Worm (Caenorhabditis elegans) whole organism, L4 larva: Measurements from ENCODE around the gene F56C9.10.
A peak's percentile ranks its signal among the peaks of the same experiment; 100 is the strongest.

Source experiments
- D1046.2 ChIP-seq: fragments of 200-800 bp; sonication (Bioruptor generic); IDR thresholded peaks from 2 replicates; pipeline ENCODE4 v1.3.6; 2022; ENCODE audit warnings: missing genetic modification characterization, missing compliant biosample characterization
- F44E2.7 ChIP-seq: fragments of 200-800 bp; sonication (Bioruptor generic); IDR thresholded peaks from 2 replicates; pipeline ENCODE4 v2.1.2; 2022; ENCODE audit warnings: missing genetic modification characterization, missing compliant biosample characterization
- F49E8.2 ChIP-seq: sonication (generic microtip); optimal IDR thresholded peaks from 2 replicates; lab custom pipeline; 2016; ENCODE audit warnings: missing compliant biosample characterization, mild to moderate bottlenecking, missing genetic modification characterization, borderline replicate concordance
- T20F7.1 ChIP-seq: fragments of 200-800 bp; sonication (Bioruptor generic); optimal IDR thresholded peaks from 2 replicates; lab custom pipeline; 2018; ENCODE audit warnings: mild to moderate bottlenecking, missing genetic modification characterization, missing compliant biosample characterization
- Y5F2A.4 ChIP-seq: fragments of 200-800 bp; sonication (Bioruptor generic); optimal IDR thresholded peaks from 2 replicates; lab custom pipeline; 2018; ENCODE audit warnings: mild to moderate bottlenecking, missing genetic modification characterization, missing compliant biosample characterization
- ZK337.2 ChIP-seq: fragments of 200-800 bp; sonication (Bioruptor generic); IDR thresholded peaks from 2 replicates; pipeline ENCODE4 v1.3.6; 2022; ENCODE audit warnings: missing genetic modification reagents, missing genetic modification characterization, missing compliant biosample characterization
- ZK546.5 ChIP-seq, 2 experiments: sonication (generic microtip); optimal IDR thresholded peaks; 2 replicates each; lab custom pipeline; 2017; ENCODE audit warnings: missing biosample characterization in 2 of 2, missing genetic modification characterization in 2 of 2
- aly-2 ChIP-seq: sonication (generic microtip); optimal IDR thresholded peaks from 2 replicates; lab custom pipeline; 2018; ENCODE audit warnings: missing biosample characterization, missing genetic modification characterization
- ceh-20 ChIP-seq: fragments of 200-800 bp; sonication (Bioruptor generic); IDR thresholded peaks from 2 replicates; pipeline ENCODE4 v1.3.6; 2022; ENCODE audit warnings: missing genetic modification reagents, missing genetic modification characterization, missing compliant biosample characterization
- ceh-44 ChIP-seq: fragments of 200-800 bp; sonication (Bioruptor generic); IDR thresholded peaks from 2 replicates; pipeline ENCODE4 v1.3.6; 2022; ENCODE audit warnings: missing genetic modification reagents, missing genetic modification characterization, missing compliant biosample characterization
- ceh-62 ChIP-seq: sonication (generic microtip); optimal IDR thresholded peaks from 2 replicates; lab custom pipeline; 2017; ENCODE audit warnings: missing biosample characterization, missing genetic modification characterization
- ceh-82 ChIP-seq: sonication (generic microtip); optimal IDR thresholded peaks from 2 replicates; lab custom pipeline; 2017; ENCODE audit warnings: missing biosample characterization, missing genetic modification characterization
- ces-1 ChIP-seq: fragments of 150-350 bp; sonication (generic microtip); optimal IDR thresholded peaks from 4 replicates; lab custom pipeline; 2014; ENCODE audit warnings: missing biosample characterization, missing genetic modification reagents, missing genetic modification characterization
- daf-16 ChIP-seq, 3 experiments: sonication (generic microtip); optimal IDR thresholded peaks; 2 replicates each; lab custom pipeline; 2016 to 2017; ENCODE audit warnings: missing genetic modification characterization in 3 of 3, missing genetic modification reagents in 3 of 3, mild to moderate bottlenecking in 2 of 3, missing compliant biosample characterization in 2 of 3, missing biosample characterization in 1 of 3, moderate library complexity in 1 of 3
- dmd-6 ChIP-seq: fragments of 200-800 bp; sonication (Bioruptor generic); IDR thresholded peaks from 2 replicates; pipeline ENCODE4 v1.3.6; 2022; ENCODE audit warnings: missing genetic modification reagents, missing genetic modification characterization, missing compliant biosample characterization
- dmd-8 ChIP-seq: fragments of 200-800 bp; sonication (Bioruptor generic); IDR thresholded peaks from 2 replicates; pipeline ENCODE4 v1.3.6; 2022; ENCODE audit warnings: missing genetic modification characterization, missing compliant biosample characterization
- duxl-1 ChIP-seq: sonication (generic microtip); optimal IDR thresholded peaks from 2 replicates; lab custom pipeline; 2016; ENCODE audit warnings: mild to moderate bottlenecking, missing genetic modification characterization, moderate library complexity, missing compliant biosample characterization; ENCODE audit not compliant: poor library complexity
- dve-1 ChIP-seq: sonication (generic microtip); optimal IDR thresholded peaks from 2 replicates; lab custom pipeline; 2017; ENCODE audit warnings: antibody characterized with exemption, mild to moderate bottlenecking, missing genetic modification characterization, missing compliant biosample characterization; ENCODE audit not compliant: insufficient read depth
- egl-27 ChIP-seq: sonication (generic microtip); optimal IDR thresholded peaks from 3 replicates; lab custom pipeline; 2017; ENCODE audit warnings: missing biosample characterization, missing genetic modification reagents, missing genetic modification characterization
- egl-43 ChIP-seq: fragments of 200-800 bp; sonication (Bioruptor generic); IDR thresholded peaks from 2 replicates; pipeline ENCODE4 v1.3.6; 2022; ENCODE audit warnings: missing genetic modification reagents, missing genetic modification characterization, missing compliant biosample characterization
- hlh-30 ChIP-seq: sonication (generic microtip); optimal IDR thresholded peaks from 2 replicates; lab custom pipeline; 2017; ENCODE audit warnings: antibody characterized with exemption, mild to moderate bottlenecking, missing genetic modification characterization, missing compliant biosample characterization; ENCODE audit not compliant: insufficient read depth
- jun-1 ChIP-seq: fragments of 150-350 bp; optimal IDR thresholded peaks from 2 replicates; lab custom pipeline; 2014; ENCODE audit warnings: missing biosample characterization, missing genetic modification reagents, missing genetic modification characterization
- lin-1 ChIP-seq: fragments of 200-800 bp; sonication (Bioruptor generic); IDR thresholded peaks from 2 replicates; pipeline ENCODE4 v1.3.6; 2022; ENCODE audit warnings: missing genetic modification reagents, missing genetic modification characterization, missing compliant biosample characterization
- lin-38 ChIP-seq: fragments of 200-800 bp; sonication (Bioruptor generic); IDR thresholded peaks from 2 replicates; pipeline ENCODE4 v1.3.6; 2022; ENCODE audit warnings: missing genetic modification reagents, missing genetic modification characterization, missing compliant biosample characterization
- lin-39 ChIP-seq: fragments of 150-350 bp; optimal IDR thresholded peaks from 2 replicates; lab custom pipeline; 2014; ENCODE audit warnings: missing biosample characterization, missing genetic modification reagents, missing genetic modification characterization
- lir-3 ChIP-seq: sonication (generic microtip); optimal IDR thresholded peaks from 2 replicates; lab custom pipeline; 2016; ENCODE audit warnings: mild to moderate bottlenecking, missing genetic modification characterization, missing compliant biosample characterization
- lsy-2 ChIP-seq, 2 experiments: fragments of 150-350 bp in 1 of 2; sonication (generic microtip) in 1 of 2; optimal IDR thresholded peaks; 2 replicates each; lab custom pipeline; 2014 to 2017; ENCODE audit warnings: missing biosample characterization in 2 of 2, missing genetic modification characterization in 2 of 2
- mdl-1 ChIP-seq, 2 experiments: fragments of 150-350 bp in 1 of 2; sonication (generic microtip) in 1 of 2; optimal IDR thresholded peaks; 2 replicates each; lab custom pipeline; 2014 to 2017; ENCODE audit warnings: missing biosample characterization in 2 of 2, missing genetic modification characterization in 2 of 2
- mep-1 ChIP-seq: fragments of 150-350 bp; sonication (generic microtip); optimal IDR thresholded peaks from 3 replicates; lab custom pipeline; 2014; ENCODE audit warnings: missing biosample characterization, missing genetic modification characterization
- mxl-2 ChIP-seq: fragments of 200-800 bp; sonication (Bioruptor generic); conservative IDR thresholded peaks from 2 replicates; pipeline ENCODE4 v1.3.6; 2022; ENCODE audit warnings: missing genetic modification reagents, missing genetic modification characterization, missing compliant biosample characterization
- mxl-3 ChIP-seq: fragments of 200-800 bp; sonication (Bioruptor generic); optimal IDR thresholded peaks from 2 replicates; lab custom pipeline; 2018; ENCODE audit warnings: mild to moderate bottlenecking, missing genetic modification characterization, missing compliant biosample characterization
- nhr-102 ChIP-seq: sonication (generic microtip); optimal IDR thresholded peaks from 2 replicates; lab custom pipeline; 2016; ENCODE audit warnings: mild to moderate bottlenecking, missing genetic modification characterization, moderate library complexity, missing compliant biosample characterization
- nhr-111 ChIP-seq: fragments of 200-800 bp; sonication (Bioruptor generic); optimal IDR thresholded peaks from 2 replicates; lab custom pipeline; 2018; ENCODE audit warnings: mild to moderate bottlenecking, missing genetic modification characterization, missing compliant biosample characterization
- nhr-41 ChIP-seq: fragments of 200-800 bp; sonication (Bioruptor generic); IDR thresholded peaks from 2 replicates; pipeline ENCODE4 v1.3.6; 2022; ENCODE audit warnings: missing genetic modification reagents, missing genetic modification characterization, missing compliant biosample characterization
- nhr-42 ChIP-seq: fragments of 200-800 bp; sonication (Bioruptor generic); IDR thresholded peaks from 2 replicates; pipeline ENCODE4 v1.3.6; 2022; ENCODE audit warnings: missing genetic modification characterization, missing compliant biosample characterization
- nhr-6 ChIP-seq: fragments of 150-350 bp; optimal IDR thresholded peaks from 2 replicates; lab custom pipeline; 2014; ENCODE audit warnings: missing biosample characterization, missing genetic modification characterization
- nhr-76 ChIP-seq: fragments of 150-350 bp; optimal IDR thresholded peaks from 2 replicates; lab custom pipeline; 2014; ENCODE audit warnings: missing biosample characterization, missing genetic modification characterization
- nhr-77 ChIP-seq: fragments of 150-350 bp; optimal IDR thresholded peaks from 2 replicates; lab custom pipeline; 2014; ENCODE audit warnings: missing biosample characterization, missing genetic modification characterization
- pha-4 ChIP-seq, 2 experiments: fragments of 150-350 bp in 1 of 2; fragments of 200-800 bp in 1 of 2; sonication (Bioruptor generic) in 1 of 2; IDR thresholded peaks in 1 of 2; optimal IDR thresholded peaks in 1 of 2; 2 replicates each; pipeline versions ENCODE4 v1.3.6 to Lab custom; 2014 to 2022; ENCODE audit warnings: missing genetic modification characterization in 2 of 2, missing genetic modification reagents in 2 of 2, missing biosample characterization in 1 of 2, missing compliant biosample characterization in 1 of 2
- php-3 ChIP-seq: fragments of 200-800 bp; sonication (Bioruptor generic); IDR thresholded peaks from 2 replicates; pipeline ENCODE4 v1.3.6; 2022; ENCODE audit warnings: missing genetic modification reagents, missing genetic modification characterization, missing compliant biosample characterization
- saeg-2 ChIP-seq: fragments of 200-800 bp; sonication (Bioruptor generic); IDR thresholded peaks from 2 replicates; pipeline ENCODE4 v1.3.6; 2022; ENCODE audit warnings: missing genetic modification reagents, missing genetic modification characterization, missing compliant biosample characterization
- tag-97 ChIP-seq: fragments of 200-800 bp; sonication (Bioruptor generic); IDR thresholded peaks from 2 replicates; pipeline ENCODE4 v1.3.6; 2022; ENCODE audit warnings: missing genetic modification characterization, missing compliant biosample characterization
- tra-1 ChIP-seq: fragments of 200-800 bp; sonication (Bioruptor generic); IDR thresholded peaks from 2 replicates; pipeline ENCODE4 v1.3.6; 2022; ENCODE audit warnings: missing genetic modification reagents, missing genetic modification characterization, missing compliant biosample characterization
- unc-130 ChIP-seq: sonication (generic microtip); optimal IDR thresholded peaks from 2 replicates; lab custom pipeline; 2016; ENCODE audit warnings: missing genetic modification reagents, missing genetic modification characterization, missing compliant biosample characterization
- unc-62 ChIP-seq, 3 experiments: fragments of 150-350 bp in 1 of 3; sonication (generic microtip); optimal IDR thresholded peaks in 2 of 3; peaks in 1 of 3; 1 replicate in 1 of 3; 2 replicates in 2 of 3; lab custom pipeline; 2014 to 2017; ENCODE audit warnings: missing biosample characterization in 3 of 3, missing genetic modification characterization in 3 of 3, missing genetic modification reagents in 3 of 3, missing genotype in 1 of 3
- zag-1 ChIP-seq: fragments of 150-350 bp; optimal IDR thresholded peaks from 2 replicates; lab custom pipeline; 2014; ENCODE audit warnings: missing biosample characterization, missing genetic modification characterization
- zfp-2 ChIP-seq: sonication (generic microtip); optimal IDR thresholded peaks from 2 replicates; lab custom pipeline; 2016; ENCODE audit warnings: mild to moderate bottlenecking, missing genetic modification characterization, missing compliant biosample characterization
- ztf-11 ChIP-seq: fragments of 150-350 bp; optimal IDR thresholded peaks from 2 replicates; lab custom pipeline; 2014; ENCODE audit warnings: missing biosample characterization, missing genetic modification characterization
- ztf-7 ChIP-seq: fragments of 150-350 bp; optimal IDR thresholded peaks from 2 replicates; lab custom pipeline; 2014; ENCODE audit warnings: missing biosample characterization, missing genetic modification characterization

Gene F56C9.10

ce11 chrIII:7297045-7297680 lies 38.0 kb downstream of the F56C9.10 start (continued):
- TF ChIP-seq ZK546.5 (tag; optimal IDR thresholded peaks at IDR 0.05; lab: Kevin White, UChicago) (no peak), dmd-8 (GFP tag; lab: Robert Waterston, UW) (no peak), nhr-102 (tag; lab: Kevin White, UChicago) (no peak), php-3 (no peak), lin-39 (tag; lab: Kevin White, UChicago) (no peak), egl-43 (no peak), ceh-82 (tag; lab: Kevin White, UChicago) (no peak), nhr-42 (GFP tag; lab: Robert Waterston, UW) (no peak), daf-16 (GFP tag; optimal IDR thresholded peaks at IDR 0.05; lab: Kevin White, UChicago) (no peak), daf-16 (tag; optimal IDR thresholded peaks at IDR 0.05; lab: Kevin White, UChicago) (no peak), dmd-6 (peak; percentile 33; the same call in 1 of the 2 replicates), lir-3 (tag; lab: Kevin White, UChicago) (no peak), hlh-30 (tag; lab: Kevin White, UChicago) (no peak), aly-2 (no peak), lsy-2 (tag; optimal IDR thresholded peaks at IDR 0.05; lab: Kevin White, UChicago) (peak in 1 of 2 experiments; percentile 4), D1046.2 (GFP tag; lab: Robert Waterston, UW) (no peak), jun-1 (tag; lab: Kevin White, UChicago) (no peak), ceh-62 (tag; lab: Kevin White, UChicago) (no peak), ZK337.2 (GFP tag; lab: Robert Waterston, UW) (no peak), ceh-20 (GFP tag; lab: Robert Waterston, UW) (no peak), nhr-6 (tag; lab: Kevin White, UChicago) (no peak), unc-62 (GFP tag; optimal IDR thresholded peaks at IDR 0.05 in 1 of 2; lab: Kevin White, UChicago) (peak in 1 of 2 experiments; percentile 93), unc-62 (tag; optimal IDR thresholded peaks at IDR 0.05; lab: Kevin White, UChicago) (no peak), Y5F2A.4 (GFP tag; lab: Kevin White, UChicago) (no peak), ztf-7 (tag; lab: Kevin White, UChicago) (no peak), F44E2.7 (no peak), T20F7.1 (peak; percentile 19), lin-1 (GFP tag; lab: Robert Waterston, UW) (no peak), mxl-2 (no peak), zfp-2 (no peak), mxl-3 (GFP tag; lab: Kevin White, UChicago) (peak; percentile 24), saeg-2 (GFP tag; lab: Robert Waterston, UW) (no peak), ces-1 (GFP tag; lab: Kevin White, UChicago) (no peak), F49E8.2 (tag; lab: Kevin White, UChicago) (no peak), lin-38 (GFP tag; lab: Robert Waterston, UW) (no peak), zag-1 (tag; lab: Kevin White, UChicago) (no peak), dve-1 (tag; lab: Kevin White, UChicago) (peak; percentile 1), tra-1 (no peak), nhr-76 (tag; lab: Kevin White, UChicago) (no peak), unc-130 (GFP tag; lab: Kevin White, UChicago) (no peak), mep-1 (tag; lab: Kevin White, UChicago) (peak; percentile 22), mdl-1 (tag; optimal IDR thresholded peaks at IDR 0.05; lab: Kevin White, UChicago) (peak in 1 of 2 experiments; percentile 27), nhr-41 (GFP tag; lab: Robert Waterston, UW) (no peak), ceh-44 (no peak), duxl-1 (tag; lab: Kevin White, UChicago) (no peak), egl-27 (tag; lab: Kevin White, UChicago) (no peak), ztf-11 (tag; lab: Kevin White, UChicago) (no peak), nhr-77 (tag; lab: Kevin White, UChicago) (no peak), tag-97 (GFP tag; lab: Robert Waterston, UW) (no peak), nhr-111 (GFP tag; lab: Kevin White, UChicago) (no peak), pha-4 (GFP tag; IDR thresholded peaks at IDR 0.05; lab: Robert Waterston, UW) (no peak), pha-4 (tag; optimal IDR thresholded peaks at IDR 0.05; lab: Kevin White, UChicago) (no peak)
